Worm (Caenorhabditis elegans) whole organism, mixed stage, embryonic: ENCODE results near the gene F21C10.9.

Experiments used
- ceh-39 ChIP-seq: fragments of 150-350 bp; optimal IDR thresholded peaks from 2 replicates; lab custom pipeline; 2014; ENCODE audit warnings: missing biosample characterization, missing genetic modification characterization
- elt-1 ChIP-seq: sonication (generic microtip); optimal IDR thresholded peaks from 2 replicates; lab custom pipeline; 2017; ENCODE audit warnings: missing genetic modification characterization, mild to moderate bottlenecking, missing compliant biosample characterization, antibody characterized with exemption, moderate library complexity, borderline replicate concordance; ENCODE audit not compliant: insufficient read depth
- elt-3 ChIP-seq: fragments of 150-350 bp; optimal IDR thresholded peaks from 2 replicates; lab custom pipeline; 2014; ENCODE audit warnings: missing biosample characterization, missing genetic modification characterization
- lin-13 ChIP-seq: fragments of 150-350 bp; optimal IDR thresholded peaks from 2 replicates; lab custom pipeline; 2014; ENCODE audit warnings: missing biosample characterization, missing genetic modification characterization
- mls-2 ChIP-seq: sonication (generic microtip); optimal IDR thresholded peaks from 2 replicates; lab custom pipeline; 2016; ENCODE audit warnings: mild to moderate bottlenecking, missing genetic modification characterization, moderate library complexity, missing compliant biosample characterization
- nhr-237 ChIP-seq: fragments of 150-350 bp; optimal IDR thresholded peaks from 2 replicates; lab custom pipeline; 2014; ENCODE audit warnings: missing biosample characterization, missing genetic modification characterization
- nhr-28 ChIP-seq: fragments of 150-350 bp; optimal IDR thresholded peaks from 2 replicates; lab custom pipeline; 2014; ENCODE audit warnings: missing biosample characterization, missing genetic modification characterization
- unc-120 ChIP-seq: sonication (generic microtip); optimal IDR thresholded peaks from 2 replicates; lab custom pipeline; 2017; ENCODE audit warnings: missing genetic modification characterization, missing compliant biosample characterization; ENCODE audit not compliant: poor library complexity, severe bottlenecking
- ztf-11 ChIP-seq: fragments of 150-350 bp; optimal IDR thresholded peaks from 2 replicates; lab custom pipeline; 2014; ENCODE audit warnings: missing biosample characterization, missing genetic modification characterization

ce11 chrV:9092209-9092608 is 6.3 kb downstream of the F21C10.9 start, which contains the start of gene T27E4.1:
- TF ChIP-seq elt-1 (tag; lab: Kevin White, UChicago) (no peak), ztf-11 (tag; lab: Kevin White, UChicago) (no peak), unc-120 (tag; lab: Kevin White, UChicago) (no peak), nhr-237 (tag; lab: Kevin White, UChicago) (no peak), nhr-28 (tag; lab: Kevin White, UChicago) (no peak), elt-3 (tag; lab: Kevin White, UChicago) (no peak), ceh-39 (tag; lab: Kevin White, UChicago) (no peak), lin-13 (tag; lab: Kevin White, UChicago) (no peak), mls-2 (no peak)
